Worm (Caenorhabditis elegans) whole organism, early embryonic: ENCODE results near the gene dlc-1.
A peak's percentile ranks its signal among the peaks of the same experiment; 100 is the strongest.

Experiments used
- B0310.2 ChIP-seq: sonication (generic microtip); optimal IDR thresholded peaks from 2 replicates; lab custom pipeline; 2016; ENCODE audit warnings: mild to moderate bottlenecking, missing genetic modification characterization, missing compliant biosample characterization
- F13C5.2 ChIP-seq: sonication (generic microtip); optimal IDR thresholded peaks from 2 replicates; lab custom pipeline; 2017; ENCODE audit warnings: mild to moderate bottlenecking, missing genetic modification characterization, inconsistent platforms, missing compliant biosample characterization
- aly-1 ChIP-seq: sonication (generic microtip); optimal IDR thresholded peaks from 2 replicates; lab custom pipeline; 2016; ENCODE audit warnings: missing genetic modification characterization, missing compliant biosample characterization
- ama-1 ChIP-seq: fragments of 150-350 bp; optimal IDR thresholded peaks from 2 replicates; lab custom pipeline; 2014
- ceh-13 ChIP-seq: fragments of 200-800 bp; sonication (Bioruptor generic); optimal IDR thresholded peaks from 2 replicates; lab custom pipeline; 2018; ENCODE audit warnings: mild to moderate bottlenecking, missing genetic modification characterization, missing compliant biosample characterization
- ceh-36 ChIP-seq: sonication (generic microtip); optimal IDR thresholded peaks from 2 replicates; lab custom pipeline; 2016; ENCODE audit warnings: missing genetic modification characterization, inconsistent platforms, missing compliant biosample characterization
- ets-7 ChIP-seq: sonication (generic microtip); optimal IDR thresholded peaks from 2 replicates; lab custom pipeline; 2016; ENCODE audit warnings: missing genotype, missing genetic modification characterization, missing compliant biosample characterization
- flt-1 ChIP-seq: fragments of 200-800 bp; sonication (Bioruptor generic); IDR thresholded peaks from 2 replicates; pipeline ENCODE4 v1.3.6; 2022; ENCODE audit warnings: missing genetic modification characterization, missing compliant biosample characterization
- hmbx-1 ChIP-seq: sonication (generic microtip); optimal IDR thresholded peaks from 2 replicates; lab custom pipeline; 2016; ENCODE audit warnings: mild to moderate bottlenecking, missing genetic modification characterization, missing compliant biosample characterization
- hmg-4 ChIP-seq: fragments of 200-800 bp; sonication (Bioruptor generic); optimal IDR thresholded peaks from 2 replicates; lab custom pipeline; 2018; ENCODE audit warnings: mild to moderate bottlenecking, missing genetic modification characterization, missing compliant biosample characterization
- hnd-1 ChIP-seq: sonication (generic microtip); optimal IDR thresholded peaks from 2 replicates; lab custom pipeline; 2016; ENCODE audit warnings: missing genetic modification characterization, missing compliant biosample characterization
- pes-1 ChIP-seq: fragments of 200-800 bp; sonication (Bioruptor generic); IDR thresholded peaks from 2 replicates; pipeline ENCODE4 v1.3.6; 2022; ENCODE audit warnings: missing genetic modification reagents, missing genetic modification characterization, missing compliant biosample characterization
- scrt-1 ChIP-seq: fragments of 200-800 bp; sonication (Bioruptor generic); IDR thresholded peaks from 2 replicates; pipeline ENCODE4 v1.3.6; 2022; ENCODE audit warnings: missing genetic modification characterization, missing compliant biosample characterization
- sea-1 ChIP-seq: fragments of 200-800 bp; sonication (Bioruptor generic); conservative IDR thresholded peaks from 2 replicates; pipeline ENCODE4 v1.3.6; 2022; ENCODE audit warnings: missing genetic modification characterization, missing compliant biosample characterization
- tbx-11 ChIP-seq: fragments of 200-800 bp; sonication (Bioruptor generic); IDR thresholded peaks from 2 replicates; pipeline ENCODE4 v1.3.6; 2022; ENCODE audit warnings: missing genetic modification characterization, missing compliant biosample characterization
- tbx-37 ChIP-seq: fragments of 200-800 bp; sonication (Bioruptor generic); conservative IDR thresholded peaks from 2 replicates; pipeline ENCODE4 v1.3.6; 2022; ENCODE audit warnings: missing genetic modification reagents, missing genetic modification characterization, missing compliant biosample characterization
- tra-4 ChIP-seq: sonication (generic microtip); optimal IDR thresholded peaks from 2 replicates; lab custom pipeline; 2017; ENCODE audit warnings: missing genetic modification characterization, missing compliant biosample characterization

Gene dlc-1

DNA sequence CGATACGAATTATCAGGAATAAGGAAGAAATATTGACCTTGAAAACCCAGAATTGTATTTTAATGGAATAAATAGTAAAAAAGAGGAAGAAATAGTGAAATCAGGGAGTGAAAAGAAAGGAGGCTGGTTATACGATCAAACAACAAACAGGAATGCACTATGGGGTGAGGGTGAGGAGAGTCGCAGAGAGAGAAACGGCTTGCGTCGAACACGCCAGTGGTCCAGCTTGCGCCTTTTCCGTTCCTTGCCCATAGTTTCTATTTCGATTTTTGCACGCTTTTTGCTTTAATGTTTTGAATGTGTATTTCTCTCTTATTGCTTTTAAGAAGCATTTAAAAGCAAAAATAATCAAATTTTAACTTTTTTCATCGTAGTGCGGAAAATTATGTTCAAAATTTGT, 9.9 kb downstream of the dlc-1 start:
- TF ChIP-seq ets-7 (peak; percentile 65), hmg-4 (GFP tag; lab: Kevin White, UChicago) (peak; percentile 62), hmbx-1 (tag; lab: Kevin White, UChicago) (no peak), tra-4 (tag; lab: Kevin White, UChicago) (no peak), F13C5.2 (peak; percentile 83), tbx-11 (peak; percentile 38; the same call in 1 of the 2 replicates), flt-1 (GFP tag; lab: Robert Waterston, UW) (0 out of 2 replicates have a peak, but pooled peaks have one; percentile 42), hnd-1 (tag; lab: Kevin White, UChicago) (peak; percentile 28), B0310.2 (peak; percentile 39), pes-1 (GFP tag; lab: Robert Waterston, UW) (peak; percentile 70), tbx-37 (GFP tag; lab: Robert Waterston, UW) (0 out of 2 replicates have a peak, but pooled peaks have one; percentile 46), sea-1 (peak; percentile 64; the same call in 1 of the 2 replicates), ama-1 (lab: Kevin White, UChicago) (no peak), ceh-36 (peak; percentile 37)

DNA sequence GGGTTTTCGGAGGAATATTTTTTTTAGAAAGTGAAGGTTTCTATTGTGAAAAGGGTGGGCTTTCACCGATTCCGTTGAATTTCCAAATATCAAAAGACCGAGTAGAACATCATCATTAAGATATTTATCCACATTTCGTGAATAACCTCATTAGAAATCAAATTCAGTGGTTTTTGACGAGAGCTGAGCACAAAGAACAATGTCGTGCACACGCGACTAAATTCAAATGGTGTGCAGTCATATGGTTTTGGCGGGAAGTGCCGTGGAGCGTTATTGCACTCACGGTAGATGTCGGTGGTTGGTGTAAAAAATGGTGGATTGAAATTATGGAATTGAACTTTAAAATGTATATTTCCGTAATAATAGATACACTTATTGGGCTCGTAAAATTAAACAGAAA, 10.9 kb downstream of the dlc-1 start:
- TF ChIP-seq ama-1 (lab: Kevin White, UChicago) (no peak), scrt-1 (GFP tag; lab: Robert Waterston, UW) (no peak), flt-1 (GFP tag; lab: Robert Waterston, UW) (no peak), ets-7 (no peak), sea-1 (no peak), ceh-36 (no peak), tbx-37 (GFP tag; lab: Robert Waterston, UW) (no peak), hmbx-1 (tag; lab: Kevin White, UChicago) (no peak), hnd-1 (tag; lab: Kevin White, UChicago) (no peak), aly-1 (tag; lab: Kevin White, UChicago) (no peak), B0310.2 (no peak), F13C5.2 (no peak)

ce11 chrIII:6452278-6452677, 11.3 kb downstream of the dlc-1 start, which contains the start of gene set-1:
TSS of gene set-1 (minus strand) at chrIII:6452378.
- TF ChIP-seq scrt-1 (GFP tag; lab: Robert Waterston, UW) (no peak), tra-4 (tag; lab: Kevin White, UChicago) (no peak), pes-1 (GFP tag; lab: Robert Waterston, UW) (no peak), ama-1 (lab: Kevin White, UChicago) (no peak), tbx-11 (no peak), ets-7 (no peak), flt-1 (GFP tag; lab: Robert Waterston, UW) (no peak), hmg-4 (GFP tag; lab: Kevin White, UChicago) (no peak), ceh-36 (no peak), hnd-1 (tag; lab: Kevin White, UChicago) (no peak), tbx-37 (GFP tag; lab: Robert Waterston, UW) (no peak), hmbx-1 (tag; lab: Kevin White, UChicago) (no peak)

- no peak for TF ChIP-seq tbx-11
- TF ChIP-seq tbx-37 (GFP tag; lab: Robert Waterston, UW): no peak
- TF ChIP-seq hnd-1 (tag; lab: Kevin White, UChicago): no peak
- no peak for TF ChIP-seq hmbx-1 (tag; lab: Kevin White, UChicago)
- TF ChIP-seq ceh-13: no peak
Measured at ce11 chrIII:6450596-6450995, 13.0 kb downstream of the dlc-1 start, which contains the start of gene T26A5.6. TSS of gene T26A5.6 (minus strand) at chrIII:6450696.

DNA sequence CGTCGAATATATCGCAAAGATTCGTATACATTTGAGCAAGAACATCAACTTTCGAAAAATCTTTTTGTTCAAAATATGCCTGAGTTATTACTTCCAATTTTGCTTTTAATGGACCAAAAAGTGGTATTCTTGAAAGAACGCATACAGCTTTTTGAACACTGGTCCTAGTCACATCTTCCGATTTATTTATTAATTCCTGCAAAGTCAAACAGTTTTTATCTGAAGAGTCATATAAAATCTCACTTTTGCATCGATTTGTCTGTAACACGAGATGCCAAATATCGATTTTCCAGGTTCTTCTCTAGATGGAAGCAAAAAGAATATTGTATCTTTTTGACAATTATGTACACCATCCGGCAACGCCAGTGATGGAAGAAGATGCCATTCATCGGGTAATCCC, 13.7 kb downstream of the dlc-1 start:
- TF ChIP-seq aly-1 (tag; lab: Kevin White, UChicago) (no peak), ets-7 (no peak), pes-1 (GFP tag; lab: Robert Waterston, UW) (peak; percentile 34; the same call in 1 of the 2 replicates), ama-1 (lab: Kevin White, UChicago) (peak; percentile 70)

DNA sequence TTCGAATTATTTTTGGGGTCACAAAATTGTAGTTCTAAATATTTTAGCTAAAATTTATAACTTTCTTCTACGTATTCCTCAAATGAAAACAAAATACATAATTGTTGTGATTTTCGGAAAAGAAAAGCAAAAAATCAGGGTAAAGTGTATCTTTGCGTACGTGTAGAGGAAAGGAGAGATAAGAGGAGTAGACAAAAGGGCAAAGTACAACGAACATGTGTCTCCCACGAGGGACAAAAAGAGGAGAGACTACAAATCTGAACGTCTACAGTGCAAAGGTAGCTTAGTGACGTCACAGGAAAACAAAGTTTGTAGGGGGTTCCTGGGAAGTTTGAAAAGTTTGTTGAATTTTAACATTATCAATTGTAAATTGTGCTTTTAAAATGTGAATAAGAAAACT, 16.1 kb downstream of the dlc-1 start:
- 0 out of 2 replicates have a peak, but pooled peaks have one; percentile 30 for TF ChIP-seq sea-1
- no peak for TF ChIP-seq ceh-13
- no peak for TF ChIP-seq tra-4 (tag; lab: Kevin White, UChicago)

DNA sequence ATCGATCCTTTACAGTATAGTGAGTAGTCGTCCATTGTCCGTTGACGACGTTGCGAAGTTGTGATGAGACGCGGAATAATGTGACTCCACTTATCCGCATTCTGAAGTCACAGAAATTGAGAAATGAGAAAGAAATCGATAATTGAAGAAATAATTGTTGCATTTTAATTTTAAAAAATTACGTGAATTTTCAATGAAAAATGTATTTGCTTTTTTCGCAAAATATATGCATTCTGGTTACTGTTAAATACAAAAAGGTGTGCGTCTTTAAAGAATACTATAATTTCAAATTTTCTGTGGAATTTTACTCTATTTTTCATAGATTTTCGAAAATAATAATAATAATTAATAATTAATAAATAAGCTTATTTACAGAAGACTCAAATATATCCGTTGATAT, 16.8 kb downstream of the dlc-1 start, which contains the start of gene let-721:
Gene let-721 (minus strand): TSS at position 101 of the 400 bp plus-strand sequence.
- TF ChIP-seq scrt-1 (GFP tag; lab: Robert Waterston, UW): no peak
- no peak for TF ChIP-seq hmbx-1 (tag; lab: Kevin White, UChicago)
- no peak for TF ChIP-seq B0310.2

DNA sequence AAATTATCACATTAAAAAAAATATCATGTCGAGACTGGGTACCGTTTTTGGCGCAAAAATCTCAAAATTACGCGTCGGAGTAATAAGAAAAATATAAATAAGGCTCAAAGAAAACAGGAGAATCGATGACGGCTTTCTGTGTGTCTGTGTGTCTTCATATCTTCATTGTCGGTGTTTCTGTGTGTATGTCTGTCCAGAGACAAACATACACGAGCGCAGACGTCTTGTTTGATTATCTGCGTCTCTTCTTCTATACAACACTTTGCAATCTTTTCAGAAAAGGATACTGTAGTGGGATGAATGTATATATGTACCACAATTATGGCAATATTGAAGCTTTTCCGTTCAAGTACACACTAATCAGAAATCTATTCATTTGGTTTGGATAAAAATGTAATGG, 19.2 kb downstream of the dlc-1 start, which contains the start of gene C05D11.13:
Gene C05D11.13 (minus strand): TSS at position 252 of the 400 bp plus-strand sequence.
- no peak for TF ChIP-seq hmbx-1 (tag; lab: Kevin White, UChicago)
- TF ChIP-seq sea-1: no peak
- no peak for TF ChIP-seq ceh-36
- no peak for TF ChIP-seq tbx-11
- TF ChIP-seq pes-1 (GFP tag; lab: Robert Waterston, UW): no peak
- no peak for TF ChIP-seq hnd-1 (tag; lab: Kevin White, UChicago)
- TF ChIP-seq aly-1 (tag; lab: Kevin White, UChicago): no peak
- no peak for TF ChIP-seq F13C5.2
- no peak for TF ChIP-seq B0310.2
- TF ChIP-seq tra-4 (tag; lab: Kevin White, UChicago): no peak
- no peak for TF ChIP-seq tbx-37 (GFP tag; lab: Robert Waterston, UW)
- no peak for TF ChIP-seq hmg-4 (GFP tag; lab: Kevin White, UChicago)
- TF ChIP-seq flt-1 (GFP tag; lab: Robert Waterston, UW): no peak
- no peak for TF ChIP-seq ceh-13
- TF ChIP-seq ama-1 (lab: Kevin White, UChicago): no peak
